Worm (Caenorhabditis elegans): ENCODE data around the gene aqp-11.
A peak's percentile ranks its signal among the peaks of the same experiment; 100 is the strongest.

Gene aqp-11

DNA sequence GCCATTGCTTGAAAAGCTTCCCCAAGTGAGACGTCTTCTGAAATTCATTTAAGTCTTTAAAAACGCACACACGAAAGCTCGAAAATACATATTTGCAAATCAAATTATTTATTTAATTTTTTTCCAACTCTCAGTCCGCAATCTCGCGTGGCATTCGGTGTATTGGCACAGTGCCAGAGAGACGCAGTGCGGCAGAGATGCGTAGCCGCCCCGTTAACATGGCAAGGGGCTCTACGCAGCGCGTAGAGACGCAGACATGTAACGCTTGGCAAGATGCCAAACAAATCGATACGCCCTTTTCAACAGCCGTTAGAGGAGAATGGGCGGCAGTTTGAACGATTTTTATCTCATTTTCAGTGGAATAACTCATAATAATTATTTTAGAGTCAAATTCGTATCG, 29.5 kb upstream of the aqp-11 start, which contains the start of the genes drr-2 and set-16 (continued):
- TF ChIP-seq ztf-18 (tag; optimal IDR thresholded peaks at IDR 0.05) (peak; percentile 85), sptf-2 (GFP tag; optimal IDR thresholded peaks at IDR 0.05) (no peak), rpc-1 (optimal IDR thresholded peaks at IDR 0.05) (peak; percentile 19), rpc-1 (tag; optimal IDR thresholded peaks at IDR 0.05) (peak; percentile 14), nfyb-1 (GFP tag; IDR thresholded peaks at IDR 0.05) (peak; percentile 99), zfh-2 (GFP tag; conservative IDR thresholded peaks at IDR 0.05) (peak; percentile 98), gei-17 (GFP tag; optimal IDR thresholded peaks at IDR 0.05) (peak; percentile 93), B0019.2 (GFP tag; conservative IDR thresholded peaks at IDR 0.05) (peak; percentile 94), lsy-27 (tag; optimal IDR thresholded peaks at IDR 0.05; ENCODE audit: borderline replicate concordance, insufficient read depth) (peak; percentile 82), F57A8.1 (GFP tag; optimal IDR thresholded peaks at IDR 0.05) (peak; percentile 46), C06A6.2 (GFP tag; conservative IDR thresholded peaks at IDR 0.05) (peak; percentile 99), aptf-2 (GFP tag; conservative IDR thresholded peaks at IDR 0.05) (0 out of 2 replicates have a peak, but pooled peaks have one; percentile 14), B0261.1 (tag; optimal IDR thresholded peaks at IDR 0.05) (peak; percentile 30), pbrm-1 (GFP tag; IDR thresholded peaks at IDR 0.05) (peak; percentile 100), ccch-3 (GFP tag; optimal IDR thresholded peaks at IDR 0.05) (no peak), ceh-91 (GFP tag; IDR thresholded peaks at IDR 0.05) (peak; percentile 98), tbx-9 (tag; optimal IDR thresholded peaks at IDR 0.05; ENCODE audit: borderline replicate concordance) (no peak), snpc-1.1 (tag; optimal IDR thresholded peaks at IDR 0.05; ENCODE audit: insufficient read depth) (peak; percentile 66), bed-2 (GFP tag; IDR thresholded peaks at IDR 0.05) (peak; percentile 80; the same call in 1 of the 2 replicates), F49E8.2 (tag; optimal IDR thresholded peaks at IDR 0.05; ENCODE audit: insufficient read depth) (peak; percentile 98), atf-7 (tag; optimal IDR thresholded peaks at IDR 0.05) (peak; percentile 99), Y56A3A.18 (GFP tag; IDR thresholded peaks at IDR 0.05) (peak; percentile 95), aptf-3 (GFP tag; IDR thresholded peaks at IDR 0.05) (no peak), somi-1 (GFP tag; optimal IDR thresholded peaks at IDR 0.05) (peak; percentile 98), lin-26 (GFP tag; IDR thresholded peaks at IDR 0.05) (peak; percentile 93), egrh-3 (GFP tag; IDR thresholded peaks at IDR 0.05) (peak; percentile 71), ama-1 (optimal IDR thresholded peaks at IDR 0.05) (no peak), ama-1 (GFP tag; optimal IDR thresholded peaks at IDR 0.05) (peak in 1 of 2 experiments; percentile 35), madf-10 (tag; optimal IDR thresholded peaks at IDR 0.05) (peak; percentile 94), egl-44 (GFP tag; IDR thresholded peaks at IDR 0.05) (peak; percentile 97), nhr-80 (tag; optimal IDR thresholded peaks at IDR 0.05) (peak; percentile 85)

DNA sequence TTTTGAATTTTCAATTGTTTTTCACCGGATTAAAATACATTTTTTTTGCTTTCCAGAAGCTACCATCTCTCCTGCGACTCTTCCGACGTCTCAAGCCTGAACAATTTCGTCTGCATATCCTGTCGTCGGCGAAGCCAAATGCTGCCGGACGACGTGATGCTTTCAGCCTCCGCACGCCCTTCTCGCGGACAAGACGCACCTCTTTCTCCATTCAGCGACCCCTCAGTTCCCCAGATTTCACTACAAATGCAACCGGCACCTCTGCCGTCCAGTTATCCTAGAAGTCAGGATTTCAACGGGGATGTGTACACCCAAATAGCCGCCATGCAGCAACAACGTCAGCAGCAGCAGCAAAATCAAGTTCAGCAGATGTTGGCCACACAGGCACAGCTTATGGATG, 28.8 kb upstream of the aqp-11 start:
- TF ChIP-seq let-526 (GFP tag; IDR thresholded peaks at IDR 0.05) (no peak), zfh-2 (GFP tag; conservative IDR thresholded peaks at IDR 0.05) (peak; percentile 59)

DNA sequence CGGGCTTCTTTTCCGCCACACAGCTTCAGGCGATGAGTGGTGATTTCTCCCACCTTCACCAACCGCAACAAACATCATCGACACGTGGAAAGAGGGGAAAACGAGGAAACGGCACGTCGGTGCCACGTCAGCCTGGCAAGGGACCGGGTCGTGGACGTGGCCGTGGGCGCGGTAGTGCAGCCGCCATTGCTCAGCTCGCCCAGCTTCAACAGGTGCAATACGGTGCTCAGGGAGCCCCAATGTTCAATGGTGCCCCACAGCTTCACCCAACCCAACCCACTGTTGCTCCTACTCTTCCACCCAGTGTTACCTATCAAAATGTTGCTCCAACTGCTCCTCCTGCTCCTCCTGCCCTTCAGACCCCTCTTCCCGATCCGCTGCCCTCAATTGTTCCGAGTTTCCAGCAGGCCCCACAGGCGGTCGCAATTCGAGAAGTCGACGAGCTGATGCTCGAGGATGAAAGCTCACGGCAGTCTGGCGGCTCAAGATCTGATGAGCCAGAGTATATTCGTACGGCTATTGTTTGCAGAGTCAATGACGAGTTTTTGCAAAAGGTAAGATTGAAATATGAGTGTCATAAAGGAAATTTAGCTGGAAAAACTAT, 27.1 kb upstream of the aqp-11 start:
- peak; percentile 77 for TF ChIP-seq egrh-3 (GFP tag; IDR thresholded peaks at IDR 0.05)
- no peak for TF ChIP-seq ceh-40 (GFP tag; IDR thresholded peaks at IDR 0.05)
- TF ChIP-seq ztf-6 (GFP tag; IDR thresholded peaks at IDR 0.05) = 0 out of 2 replicates have a peak, but pooled peaks have one; percentile 8
- peak; percentile 91 for TF ChIP-seq zfh-2 (GFP tag; conservative IDR thresholded peaks at IDR 0.05)
- peak; percentile 19; the same call in 1 of the 2 replicates for TF ChIP-seq dox-1 (GFP tag; IDR thresholded peaks at IDR 0.05)
- TF ChIP-seq Y95B8A.8 (GFP tag; IDR thresholded peaks at IDR 0.05) = 0 out of 2 replicates have a peak, but pooled peaks have one; percentile 11
